Worm (Caenorhabditis elegans) whole organism, L1 larva: Measurements from ENCODE around the gene F59E12.8.

ENCODE experiments used
- C04F5.9 ChIP-seq: sonication (generic microtip); optimal IDR thresholded peaks from 2 replicates; lab custom pipeline; 2016; ENCODE audit warnings: missing genetic modification characterization, missing compliant biosample characterization
- C16A3.4 ChIP-seq: fragments of 150-350 bp; optimal IDR thresholded peaks from 2 replicates; lab custom pipeline; 2014; ENCODE audit warnings: missing biosample characterization, missing genetic modification characterization
- C34B4.2 ChIP-seq: sonication (generic microtip); optimal IDR thresholded peaks from 2 replicates; lab custom pipeline; 2017; ENCODE audit warnings: mild to moderate bottlenecking, missing genetic modification characterization, missing compliant biosample characterization
- F16B12.6 ChIP-seq: fragments of 150-350 bp; optimal IDR thresholded peaks from 2 replicates; lab custom pipeline; 2014; ENCODE audit warnings: missing biosample characterization, missing genetic modification characterization
- Y116A8C.19 ChIP-seq: sonication (generic microtip); optimal IDR thresholded peaks from 2 replicates; lab custom pipeline; 2016; ENCODE audit warnings: missing compliant biosample characterization, missing genetic modification characterization, borderline replicate concordance
- aly-2 ChIP-seq: fragments of 150-350 bp; optimal IDR thresholded peaks from 2 replicates; lab custom pipeline; 2014; ENCODE audit warnings: missing biosample characterization, missing genetic modification characterization
- ceh-8 ChIP-seq: fragments of 200-800 bp; sonication (Bioruptor generic); optimal IDR thresholded peaks from 2 replicates; lab custom pipeline; 2018; ENCODE audit warnings: mild to moderate bottlenecking, missing genetic modification characterization, moderate library complexity, missing compliant biosample characterization
- ceh-82 ChIP-seq, 3 experiments: fragments of 150-350 bp in 1 of 3; sonication (generic microtip) in 2 of 3; optimal IDR thresholded peaks; 2 replicates each; lab custom pipeline; 2014 to 2017; ENCODE audit warnings: missing biosample characterization in 3 of 3, missing genetic modification characterization in 3 of 3
- ceh-90 ChIP-seq: sonication (generic microtip); optimal IDR thresholded peaks from 2 replicates; lab custom pipeline; 2016; ENCODE audit warnings: missing genetic modification characterization, missing compliant biosample characterization
- dpl-1 ChIP-seq, 3 experiments: fragments of 150-350 bp in 2 of 3; sonication (generic microtip) in 1 of 3; optimal IDR thresholded peaks; 2 replicates each; lab custom pipeline; 2014 to 2017; ENCODE audit warnings: missing biosample characterization in 3 of 3, missing genetic modification characterization in 3 of 3, missing genetic modification reagents in 3 of 3
- egl-13 ChIP-seq: sonication (generic microtip); optimal IDR thresholded peaks from 2 replicates; lab custom pipeline; 2016; ENCODE audit warnings: missing genotype, missing genetic modification reagents, missing genetic modification characterization, missing compliant biosample characterization
- elt-2 ChIP-seq: sonication (generic microtip); optimal IDR thresholded peaks from 2 replicates; lab custom pipeline; 2016; ENCODE audit warnings: missing genetic modification characterization, mild to moderate bottlenecking, inconsistent platforms, missing compliant biosample characterization, missing genetic modification reagents
- ets-5 ChIP-seq: fragments of 200-800 bp; sonication (Bioruptor generic); IDR thresholded peaks from 2 replicates; pipeline ENCODE4 v1.3.6; 2022; ENCODE audit warnings: missing genetic modification characterization, missing compliant biosample characterization
- fkh-4 ChIP-seq: sonication (generic microtip); optimal IDR thresholded peaks from 2 replicates; lab custom pipeline; 2016; ENCODE audit warnings: missing compliant biosample characterization, missing genetic modification characterization, borderline replicate concordance
- hlh-4 ChIP-seq: sonication (generic microtip); optimal IDR thresholded peaks from 2 replicates; lab custom pipeline; 2016; ENCODE audit warnings: mild to moderate bottlenecking, missing genetic modification characterization, missing compliant biosample characterization
- hpl-2 ChIP-seq: fragments of 150-350 bp; optimal IDR thresholded peaks from 2 replicates; lab custom pipeline; 2014; ENCODE audit warnings: missing biosample characterization, missing genetic modification reagents, missing genetic modification characterization
- isw-1 ChIP-seq: fragments of 200-800 bp; sonication (Bioruptor generic); IDR thresholded peaks from 2 replicates; pipeline ENCODE4 v1.3.6; 2022; ENCODE audit warnings: missing genetic modification characterization, missing compliant biosample characterization
- jun-1 ChIP-seq: fragments of 150-350 bp; optimal IDR thresholded peaks from 2 replicates; lab custom pipeline; 2014; ENCODE audit warnings: missing biosample characterization, missing genetic modification reagents, missing genetic modification characterization
- lin-15B ChIP-seq: fragments of 150-350 bp; sonication (generic microtip); optimal IDR thresholded peaks from 3 replicates; lab custom pipeline; 2014; ENCODE audit warnings: missing biosample characterization, missing genetic modification characterization
- lin-35 ChIP-seq, 2 experiments: fragments of 150-350 bp; optimal IDR thresholded peaks; 2 replicates each; lab custom pipeline; 2014; ENCODE audit warnings: missing biosample characterization in 2 of 2, missing genetic modification characterization in 2 of 2, missing genetic modification reagents in 2 of 2
- lin-39 ChIP-seq: fragments of 150-350 bp; optimal IDR thresholded peaks from 2 replicates; lab custom pipeline; 2014; ENCODE audit warnings: missing biosample characterization, missing genetic modification reagents, missing genetic modification characterization
- lsy-2 ChIP-seq, 2 experiments: fragments of 150-350 bp; optimal IDR thresholded peaks; 2 replicates each; lab custom pipeline; 2014; ENCODE audit warnings: missing biosample characterization in 2 of 2, missing genetic modification characterization in 2 of 2
- mab-9 ChIP-seq: fragments of 200-800 bp; sonication (Bioruptor generic); IDR thresholded peaks from 2 replicates; pipeline ENCODE4 v1.3.6; 2022; ENCODE audit warnings: missing genetic modification reagents, missing genetic modification characterization, missing compliant biosample characterization
- mef-2 ChIP-seq: fragments of 150-350 bp; optimal IDR thresholded peaks from 2 replicates; lab custom pipeline; 2014; ENCODE audit warnings: missing biosample characterization, missing genetic modification characterization
- mep-1 ChIP-seq: fragments of 150-350 bp; optimal IDR thresholded peaks from 2 replicates; lab custom pipeline; 2014; ENCODE audit warnings: missing biosample characterization, missing genetic modification characterization
- nhr-19 ChIP-seq: fragments of 200-800 bp; sonication (Bioruptor generic); conservative IDR thresholded peaks from 2 replicates; pipeline ENCODE4 v1.3.6; 2022; ENCODE audit warnings: missing genetic modification characterization, missing compliant biosample characterization
- nhr-20 ChIP-seq: sonication (generic microtip); optimal IDR thresholded peaks from 2 replicates; lab custom pipeline; 2016; ENCODE audit warnings: mild to moderate bottlenecking, missing genetic modification characterization, missing compliant biosample characterization
- nhr-237 ChIP-seq: fragments of 150-350 bp; optimal IDR thresholded peaks from 2 replicates; lab custom pipeline; 2014; ENCODE audit warnings: missing biosample characterization, missing genetic modification characterization
- nhr-47 ChIP-seq: sonication (generic microtip); optimal IDR thresholded peaks from 2 replicates; lab custom pipeline; 2016; ENCODE audit warnings: mild to moderate bottlenecking, missing genetic modification characterization, moderate library complexity, missing compliant biosample characterization
- nhr-85 ChIP-seq: sonication (generic microtip); peaks from one replicate; lab custom pipeline; 2016; ENCODE audit warnings: missing genetic modification characterization, inconsistent platforms, missing compliant biosample characterization
- nhr-90 ChIP-seq: sonication (generic microtip); optimal IDR thresholded peaks from 2 replicates; lab custom pipeline; 2016; ENCODE audit warnings: mild to moderate bottlenecking, missing genetic modification characterization, missing compliant biosample characterization; ENCODE audit not compliant: poor library complexity
- rnt-1 ChIP-seq: sonication (generic microtip); optimal IDR thresholded peaks from 2 replicates; lab custom pipeline; 2016; ENCODE audit warnings: mild to moderate bottlenecking, missing genetic modification characterization, moderate library complexity, missing compliant biosample characterization
- snpc-4 ChIP-seq: fragments of 150-350 bp; optimal IDR thresholded peaks from 2 replicates; lab custom pipeline; 2014; ENCODE audit warnings: missing biosample characterization, missing genetic modification characterization
- snu-23 ChIP-seq: sonication (generic microtip); optimal IDR thresholded peaks from 2 replicates; lab custom pipeline; 2016; ENCODE audit warnings: missing genetic modification characterization, missing compliant biosample characterization
- sup-37 ChIP-seq: fragments of 200-800 bp; sonication (Bioruptor generic); optimal IDR thresholded peaks from 2 replicates; lab custom pipeline; 2018; ENCODE audit warnings: mild to moderate bottlenecking, missing genetic modification characterization, missing compliant biosample characterization
- tbx-2 ChIP-seq: sonication (generic microtip); optimal IDR thresholded peaks from 2 replicates; lab custom pipeline; 2016; ENCODE audit warnings: missing genetic modification characterization, missing compliant biosample characterization
- tlp-1 ChIP-seq: fragments of 150-350 bp; optimal IDR thresholded peaks from 2 replicates; lab custom pipeline; 2014; ENCODE audit warnings: missing biosample characterization, missing genetic modification characterization
- unc-30 ChIP-seq: sonication (generic microtip); optimal IDR thresholded peaks from 2 replicates; lab custom pipeline; 2017; ENCODE audit warnings: missing biosample characterization, missing genetic modification characterization
- unc-62 ChIP-seq: fragments of 150-350 bp; optimal IDR thresholded peaks from 2 replicates; lab custom pipeline; 2014; ENCODE audit warnings: missing biosample characterization, missing genetic modification reagents, missing genetic modification characterization
- unc-86 ChIP-seq: sonication (generic microtip); optimal IDR thresholded peaks from 2 replicates; lab custom pipeline; 2016; ENCODE audit warnings: missing genetic modification characterization, missing compliant biosample characterization
- ztf-11 ChIP-seq, 2 experiments: sonication (generic microtip); optimal IDR thresholded peaks; 2 replicates each; lab custom pipeline; 2016 to 2017; ENCODE audit warnings: missing genetic modification characterization in 2 of 2, missing biosample characterization in 1 of 2, missing compliant biosample characterization in 1 of 2
- ztf-4 ChIP-seq: fragments of 150-350 bp; optimal IDR thresholded peaks from 2 replicates; lab custom pipeline; 2014; ENCODE audit warnings: missing biosample characterization, missing genetic modification characterization

Gene F59E12.8

DNA sequence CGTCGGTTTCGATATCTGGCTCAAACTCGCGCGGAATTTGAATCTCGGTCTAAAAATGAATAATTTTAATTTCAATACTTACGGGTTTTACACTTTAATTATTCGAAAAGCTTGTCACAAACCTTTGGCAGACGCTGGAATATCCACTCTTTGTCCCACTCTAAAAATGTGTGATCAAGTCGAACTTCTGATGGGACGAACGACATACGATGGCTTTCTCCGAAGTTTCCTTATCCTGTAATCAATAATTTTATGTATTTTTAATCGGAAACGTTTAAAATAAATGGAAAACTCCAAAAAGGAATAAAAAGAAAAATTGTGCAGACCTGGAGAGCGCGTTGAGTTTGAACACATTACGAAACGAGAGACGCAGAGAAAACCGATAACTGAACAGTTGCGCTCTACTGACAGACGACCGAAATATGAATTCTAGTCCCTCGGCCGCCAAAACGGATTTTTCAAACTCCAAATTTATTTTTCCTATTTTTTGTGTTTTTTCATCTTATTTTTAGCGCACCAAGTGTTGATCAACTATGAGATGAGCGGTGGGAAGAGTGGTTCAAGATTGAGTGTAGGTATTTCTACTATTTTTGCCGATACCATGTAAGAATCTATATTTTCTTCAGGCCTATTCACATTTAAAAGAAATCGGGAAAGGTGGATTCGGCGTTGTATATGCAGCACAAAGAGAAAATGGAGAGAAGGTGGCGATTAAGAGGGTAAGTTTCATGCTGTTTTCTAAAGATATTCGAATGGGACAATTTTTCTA is 12.7 kb upstream of the F59E12.8 start, which contains the start of the genes sam-4, F59E12.17 and zyg-1 (continued):
- TF ChIP-seq unc-62 (no peak), mep-1 (tag; lab: Kevin White, UChicago) (peak; percentile 65), isw-1 (GFP tag; lab: Robert Waterston, UW) (peak; percentile 41), F16B12.6 (tag; lab: Kevin White, UChicago) (peak; percentile 57), nhr-47 (peak; percentile 50), nhr-237 (tag; lab: Kevin White, UChicago) (no peak), C16A3.4 (tag; lab: Kevin White, UChicago) (peak; percentile 85), dpl-1 (GFP tag; optimal IDR thresholded peaks at IDR 0.05; lab: Kevin White, UChicago) (peak; percentile 68 to 87 (median 77)), tbx-2 (peak; percentile 52), ceh-82 (tag; optimal IDR thresholded peaks at IDR 0.05; lab: Kevin White, UChicago) (peak; percentile 8 to 84 (median 37)), nhr-20 (peak; percentile 61), ceh-90 (peak; percentile 57), ztf-11 (tag; optimal IDR thresholded peaks at IDR 0.05; lab: Kevin White, UChicago) (no peak), hpl-2 (GFP tag; lab: Kevin White, UChicago) (peak; percentile 42), nhr-85 (tag; lab: Kevin White, UChicago) (peak; percentile 74), egl-13 (tag; lab: Kevin White, UChicago) (no peak), nhr-19 (GFP tag; lab: Robert Waterston, UW) (0 out of 2 replicates have a peak, but pooled peaks have one; percentile 20), hlh-4 (tag; lab: Kevin White, UChicago) (no peak), snu-23 (peak; percentile 68), nhr-90 (tag; lab: Kevin White, UChicago) (peak; percentile 18), lin-15B (tag; lab: Kevin White, UChicago) (peak; percentile 86), snpc-4 (tag; lab: Kevin White, UChicago) (peak; percentile 53), rnt-1 (tag; lab: Kevin White, UChicago) (peak; percentile 86), C04F5.9 (tag; lab: Kevin White, UChicago) (no peak)
- TF ChIP-seq, all 84 proteins: peak for 30

ce11 chrII:5648272-5648671 is 11.5 kb upstream of the F59E12.8 start, which contains the start of gene ddl-1:
ddl-1 (minus strand) TSS chrII:5648372.
- TF ChIP-seq unc-30 (tag; lab: Kevin White, UChicago) = no peak
- no peak for TF ChIP-seq ztf-4 (tag; lab: Kevin White, UChicago)
- no peak for TF ChIP-seq ets-5 (GFP tag; lab: Robert Waterston, UW)
- TF ChIP-seq aly-2 (tag; lab: Kevin White, UChicago) = no peak
- no peak for TF ChIP-seq sup-37 (GFP tag; lab: Kevin White, UChicago)
- TF ChIP-seq snpc-4 (tag; lab: Kevin White, UChicago) = no peak
- no peak for TF ChIP-seq mab-9 (GFP tag; lab: Robert Waterston, UW)

ce11 chrII:5646942-5647341 is 10.2 kb upstream of the F59E12.8 start, which contains the start of gene F59E12.9:
F59E12.9 (minus strand) TSS chrII:5647042.
- TF ChIP-seq unc-30 (tag; lab: Kevin White, UChicago) = no peak
- no peak for TF ChIP-seq jun-1 (tag; lab: Kevin White, UChicago)
- no peak for TF ChIP-seq mef-2 (tag; lab: Kevin White, UChicago)
- no peak for TF ChIP-seq elt-2 (tag; lab: Kevin White, UChicago)
- TF ChIP-seq, all 84 proteins: peak for 0

DNA sequence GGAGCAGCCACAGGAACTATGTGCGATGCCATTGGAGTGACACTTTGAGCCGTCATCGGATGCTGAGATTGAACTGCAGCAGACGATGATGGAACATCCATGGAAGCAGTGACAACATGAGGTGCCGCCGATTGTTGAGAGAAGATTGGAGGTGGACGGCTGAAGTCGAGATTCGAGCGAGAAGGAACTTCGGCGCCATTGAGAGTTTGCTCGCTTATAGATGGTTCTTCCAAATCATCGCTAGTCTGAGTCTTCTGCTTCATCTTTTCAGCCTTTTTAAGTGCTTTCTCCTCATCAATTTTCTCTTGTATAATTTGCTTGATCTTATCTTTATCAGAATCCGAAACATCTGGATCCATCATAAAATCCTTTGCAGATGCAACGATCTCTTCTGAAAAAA is 5.4 kb upstream of the F59E12.8 start:
- no peak for TF ChIP-seq C34B4.2 (tag; lab: Kevin White, UChicago)
- TF ChIP-seq nhr-20 = no peak
- TF ChIP-seq hpl-2 (GFP tag; lab: Kevin White, UChicago) = no peak
- no peak for TF ChIP-seq lin-39
- TF ChIP-seq snu-23 = no peak
- TF ChIP-seq ets-5 (GFP tag; lab: Robert Waterston, UW) = no peak
- no peak for TF ChIP-seq elt-2 (tag; lab: Kevin White, UChicago)
- TF ChIP-seq ceh-8 (GFP tag; lab: Kevin White, UChicago) = no peak
- TF ChIP-seq lsy-2 (tag; optimal IDR thresholded peaks at IDR 0.05; lab: Kevin White, UChicago) = no peak
- TF ChIP-seq mef-2 (tag; lab: Kevin White, UChicago) = no peak
- no peak for TF ChIP-seq unc-86 (tag; lab: Kevin White, UChicago)
- no peak for TF ChIP-seq tlp-1
- no peak for TF ChIP-seq fkh-4 (tag; lab: Kevin White, UChicago)
- no peak for TF ChIP-seq ztf-4 (tag; lab: Kevin White, UChicago)
- no peak for TF ChIP-seq lin-35 (GFP tag; optimal IDR thresholded peaks at IDR 0.05; lab: Kevin White, UChicago)
- no peak for TF ChIP-seq Y116A8C.19 (tag; lab: Kevin White, UChicago)
- TF ChIP-seq, all 84 proteins: peak for 0
